Worm (Caenorhabditis elegans) whole organism, young adult: ENCODE measurements around the gene C12D8.13.

Source experiments
- B0035.1 ChIP-seq: sonication (generic microtip); optimal IDR thresholded peaks from 2 replicates; lab custom pipeline; 2016; ENCODE audit warnings: missing genetic modification characterization, mild to moderate bottlenecking, missing compliant biosample characterization, missing genotype, missing genetic modification reagents
- C06A6.2 ChIP-seq: fragments of 200-800 bp; sonication (Bioruptor generic); conservative IDR thresholded peaks from 2 replicates; pipeline ENCODE4 v1.3.6; 2022; ENCODE audit warnings: missing genetic modification characterization, missing compliant biosample characterization
- F37B4.10 ChIP-seq: fragments of 200-800 bp; sonication (Bioruptor generic); IDR thresholded peaks from 2 replicates; pipeline ENCODE4 v1.3.6; 2022; ENCODE audit warnings: missing genetic modification characterization, missing compliant biosample characterization
- K12H6.12 ChIP-seq: fragments of 200-800 bp; sonication (Bioruptor generic); optimal IDR thresholded peaks from 2 replicates; lab custom pipeline; 2018; ENCODE audit warnings: mild to moderate bottlenecking, missing genetic modification characterization, missing compliant biosample characterization
- ama-1 ChIP-seq, 3 experiments: fragments of 150-350 bp in 1 of 3; sonication (generic microtip) in 2 of 3; optimal IDR thresholded peaks; 2 replicates each; lab custom pipeline; 2014 to 2018; ENCODE audit warnings: missing biosample characterization in 2 of 3, missing genetic modification characterization in 2 of 3, missing genetic modification reagents in 2 of 3
- die-1 ChIP-seq: sonication (generic microtip); optimal IDR thresholded peaks from 2 replicates; lab custom pipeline; 2016; ENCODE audit warnings: missing genotype, mild to moderate bottlenecking, missing genetic modification characterization, missing compliant biosample characterization
- hmg-20 ChIP-seq: fragments of 200-800 bp; sonication (Bioruptor generic); IDR thresholded peaks from 2 replicates; pipeline ENCODE4 v1.3.6; 2022; ENCODE audit warnings: missing genetic modification reagents, missing genetic modification characterization, missing compliant biosample characterization
- madf-10 ChIP-seq: sonication (generic microtip); optimal IDR thresholded peaks from 2 replicates; lab custom pipeline; 2016; ENCODE audit warnings: mild to moderate bottlenecking, missing genetic modification characterization, missing compliant biosample characterization
- nhr-90 ChIP-seq: sonication (generic microtip); optimal IDR thresholded peaks from 2 replicates; lab custom pipeline; 2016; ENCODE audit warnings: missing genotype, mild to moderate bottlenecking, missing genetic modification characterization, missing compliant biosample characterization
- pha-4 ChIP-seq: fragments of 150-350 bp; sonication (generic microtip); optimal IDR thresholded peaks from 2 replicates; lab custom pipeline; 2014; ENCODE audit warnings: missing biosample characterization, missing genetic modification reagents, missing genetic modification characterization
- ztf-22 ChIP-seq: fragments of 200-800 bp; sonication (Bioruptor generic); optimal IDR thresholded peaks from 2 replicates; lab custom pipeline; 2018; ENCODE audit warnings: mild to moderate bottlenecking, missing genetic modification characterization, moderate library complexity, missing compliant biosample characterization

DNA sequence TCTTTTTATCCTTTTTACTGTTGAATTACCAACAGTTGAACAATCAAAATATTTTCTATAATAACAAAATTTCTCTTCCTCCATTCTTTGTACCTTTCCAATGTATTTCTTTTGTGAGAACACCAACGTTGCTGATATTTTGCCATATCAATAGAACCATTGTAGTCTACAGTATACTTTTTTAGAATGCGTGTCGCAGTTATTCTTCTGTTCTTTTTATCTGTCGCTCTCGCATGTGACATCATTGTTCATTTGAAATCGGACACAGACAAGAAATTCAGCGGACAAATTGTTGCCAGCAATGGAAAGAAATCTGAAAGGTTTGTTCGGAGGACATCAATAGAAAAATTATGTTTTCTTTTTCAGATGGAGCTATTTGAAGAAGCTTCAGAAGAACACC lies 18.6 kb downstream of the C12D8.13 start, which contains the start of gene ZK856.7:
- TF ChIP-seq K12H6.12 (tag; lab: Kevin White, UChicago) (no peak), ama-1 (optimal IDR thresholded peaks at IDR 0.05; lab: Kevin White, UChicago) (no peak), ama-1 (GFP tag; optimal IDR thresholded peaks at IDR 0.05; lab: Kevin White, UChicago) (peak in 1 of 2 experiments; percentile 7), B0035.1 (tag; lab: Kevin White, UChicago) (no peak), nhr-90 (tag; lab: Kevin White, UChicago) (no peak), hmg-20 (GFP tag; lab: Robert Waterston, UW) (no peak), pha-4 (tag; lab: Kevin White, UChicago) (no peak), ztf-22 (no peak), madf-10 (tag; lab: Kevin White, UChicago) (no peak), die-1 (tag; lab: Kevin White, UChicago) (no peak), C06A6.2 (GFP tag; lab: Robert Waterston, UW) (no peak), F37B4.10 (GFP tag; lab: Robert Waterston, UW) (no peak)
